Worm (Caenorhabditis elegans) whole organism, mixed stage, embryonic: ENCODE data around the gene sqd-1.
"Not testable (repeated sequence)": the region's sequence is repeated elsewhere in the genome, so short reads cannot be mapped to it uniquely, and the experiment has no call there.

Experiments
- M03D4.4 ChIP-seq: sonication (generic microtip); optimal IDR thresholded peaks from 2 replicates; lab custom pipeline; 2017; ENCODE audit warnings: mild to moderate bottlenecking, missing genetic modification characterization, missing compliant biosample characterization
- bed-3 ChIP-seq: fragments of 200-800 bp; sonication (Bioruptor generic); optimal IDR thresholded peaks from 3 replicates; lab custom pipeline; 2018; ENCODE audit warnings: mild to moderate bottlenecking, missing genetic modification characterization, moderate library complexity, missing compliant biosample characterization
- blmp-1 ChIP-seq: fragments of 150-350 bp; optimal IDR thresholded peaks from 2 replicates; lab custom pipeline; 2014; ENCODE audit warnings: missing biosample characterization, missing genetic modification characterization
- ceh-39 ChIP-seq: fragments of 150-350 bp; optimal IDR thresholded peaks from 2 replicates; lab custom pipeline; 2014; ENCODE audit warnings: missing biosample characterization, missing genetic modification characterization
- ceh-43 ChIP-seq: fragments of 200-800 bp; sonication (Bioruptor generic); optimal IDR thresholded peaks from 2 replicates; lab custom pipeline; 2018; ENCODE audit warnings: mild to moderate bottlenecking, missing genetic modification characterization, moderate library complexity, missing compliant biosample characterization
- ceh-83 ChIP-seq: fragments of 200-800 bp; sonication (Bioruptor generic); optimal IDR thresholded peaks from 2 replicates; lab custom pipeline; 2018; ENCODE audit warnings: mild to moderate bottlenecking, missing genetic modification characterization, missing compliant biosample characterization
- ces-1 ChIP-seq: fragments of 150-350 bp; optimal IDR thresholded peaks from 2 replicates; lab custom pipeline; 2014; ENCODE audit warnings: missing biosample characterization, missing genetic modification reagents, missing genetic modification characterization
- drap-1 ChIP-seq: fragments of 200-800 bp; sonication (Bioruptor generic); optimal IDR thresholded peaks from 3 replicates; lab custom pipeline; 2018; ENCODE audit warnings: mild to moderate bottlenecking, missing genetic modification characterization, missing compliant biosample characterization
- flh-1 ChIP-seq: fragments of 200-800 bp; sonication (Bioruptor generic); optimal IDR thresholded peaks from 2 replicates; lab custom pipeline; 2018; ENCODE audit warnings: mild to moderate bottlenecking, missing genetic modification characterization, moderate library complexity, missing compliant biosample characterization
- hlh-1 ChIP-seq: fragments of 150-350 bp; optimal IDR thresholded peaks from 2 replicates; lab custom pipeline; 2014; ENCODE audit warnings: missing biosample characterization, missing genetic modification reagents, missing genetic modification characterization
- lin-13 ChIP-seq: fragments of 150-350 bp; optimal IDR thresholded peaks from 2 replicates; lab custom pipeline; 2014; ENCODE audit warnings: missing biosample characterization, missing genetic modification characterization
- lin-32 ChIP-seq: fragments of 200-800 bp; sonication (Bioruptor generic); optimal IDR thresholded peaks from 2 replicates; lab custom pipeline; 2018; ENCODE audit warnings: mild to moderate bottlenecking, missing genetic modification characterization, missing compliant biosample characterization
- lsy-2 ChIP-seq: fragments of 150-350 bp; optimal IDR thresholded peaks from 2 replicates; lab custom pipeline; 2014; ENCODE audit warnings: missing biosample characterization, missing genetic modification characterization
- mab-5 ChIP-seq: fragments of 150-350 bp; optimal IDR thresholded peaks from 2 replicates; lab custom pipeline; 2014; ENCODE audit warnings: missing biosample characterization, missing genetic modification characterization
- mep-1 ChIP-seq: fragments of 150-350 bp; optimal IDR thresholded peaks from 2 replicates; lab custom pipeline; 2017; ENCODE audit warnings: missing biosample characterization, missing genetic modification reagents, missing genetic modification characterization, inconsistent platforms
- mls-2 ChIP-seq: sonication (generic microtip); optimal IDR thresholded peaks from 2 replicates; lab custom pipeline; 2016; ENCODE audit warnings: mild to moderate bottlenecking, missing genetic modification characterization, moderate library complexity, missing compliant biosample characterization
- nhr-12 ChIP-seq: fragments of 150-350 bp; optimal IDR thresholded peaks from 2 replicates; lab custom pipeline; 2014; ENCODE audit warnings: missing biosample characterization, missing genetic modification characterization
- nhr-2 ChIP-seq: fragments of 150-350 bp; optimal IDR thresholded peaks from 2 replicates; lab custom pipeline; 2014; ENCODE audit warnings: missing biosample characterization, missing genetic modification characterization
- nhr-237 ChIP-seq: fragments of 150-350 bp; optimal IDR thresholded peaks from 2 replicates; lab custom pipeline; 2014; ENCODE audit warnings: missing biosample characterization, missing genetic modification characterization
- pha-4 ChIP-seq: fragments of 150-350 bp; optimal IDR thresholded peaks from 2 replicates; lab custom pipeline; 2018; ENCODE audit warnings: missing biosample characterization, missing genetic modification reagents, missing genetic modification characterization
- sem-2 ChIP-seq: fragments of 200-800 bp; sonication (Bioruptor generic); optimal IDR thresholded peaks from 2 replicates; lab custom pipeline; 2018; ENCODE audit warnings: mild to moderate bottlenecking, missing genetic modification characterization, missing compliant biosample characterization
- sptf-1 ChIP-seq: sonication (generic microtip); optimal IDR thresholded peaks from 2 replicates; lab custom pipeline; 2017; ENCODE audit warnings: mild to moderate bottlenecking, missing genetic modification characterization, moderate library complexity, missing compliant biosample characterization
- tbx-8 ChIP-seq: fragments of 200-800 bp; sonication (Bioruptor generic); optimal IDR thresholded peaks from 2 replicates; lab custom pipeline; 2018; ENCODE audit warnings: mild to moderate bottlenecking, missing genetic modification characterization, moderate library complexity, missing compliant biosample characterization
- unc-120 ChIP-seq: sonication (generic microtip); optimal IDR thresholded peaks from 2 replicates; lab custom pipeline; 2017; ENCODE audit warnings: missing genetic modification characterization, missing compliant biosample characterization; ENCODE audit not compliant: poor library complexity, severe bottlenecking
- unc-39 ChIP-seq: fragments of 150-350 bp; optimal IDR thresholded peaks from 2 replicates; lab custom pipeline; 2014; ENCODE audit warnings: missing biosample characterization, missing genetic modification characterization
- unc-62 ChIP-seq: fragments of 150-350 bp; optimal IDR thresholded peaks from 2 replicates; lab custom pipeline; 2014; ENCODE audit warnings: missing biosample characterization, missing genetic modification reagents, missing genetic modification characterization
- zip-8 ChIP-seq: fragments of 150-350 bp; optimal IDR thresholded peaks from 2 replicates; lab custom pipeline; 2014; ENCODE audit warnings: missing biosample characterization, missing genetic modification characterization
- ztf-11 ChIP-seq: fragments of 150-350 bp; optimal IDR thresholded peaks from 2 replicates; lab custom pipeline; 2014; ENCODE audit warnings: missing biosample characterization, missing genetic modification characterization

Gene sqd-1

ce11 chrIV:6299523-6299922 is 24.5 kb upstream of the sqd-1 start:
- no peak for TF ChIP-seq lin-13 (tag; lab: Kevin White, UChicago)
- no peak for TF ChIP-seq ceh-43 (GFP tag; lab: Kevin White, UChicago)
- TF ChIP-seq sem-2 (GFP tag; lab: Kevin White, UChicago), result no peak
- TF ChIP-seq unc-62, result no peak
- TF ChIP-seq pha-4, result no peak
- no peak for TF ChIP-seq hlh-1

ce11 chrIV:6301764-6302163 is 22.2 kb upstream of the sqd-1 start, which contains the start of gene srv-26:
srv-26 (minus strand) TSS chrIV:6301864.
- no peak for TF ChIP-seq ztf-11 (tag; lab: Kevin White, UChicago)
- no peak for TF ChIP-seq mab-5 (tag; lab: Kevin White, UChicago)
- TF ChIP-seq ceh-83 (GFP tag; lab: Kevin White, UChicago), result no peak

DNA sequence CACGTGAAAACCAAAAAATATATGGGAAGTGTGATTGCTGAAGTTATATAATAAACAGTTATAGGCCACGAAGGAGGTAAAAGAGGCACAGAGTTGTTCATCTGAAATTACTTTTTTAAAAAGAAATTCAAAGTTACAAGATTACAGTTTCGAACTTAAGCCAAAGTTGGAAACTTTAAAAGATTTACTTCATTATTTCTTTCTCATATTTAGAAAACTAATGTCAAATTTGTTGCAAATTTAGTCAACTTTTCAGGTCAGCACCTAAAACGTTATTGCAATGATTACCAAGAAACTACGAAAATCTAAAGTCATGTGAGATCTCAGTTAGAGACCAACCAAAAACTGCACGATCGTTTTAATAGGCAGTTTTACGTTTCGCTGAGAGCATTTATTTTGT is 20.3 kb upstream of the sqd-1 start, which contains the start of gene srv-25:
Gene srv-25, minus strand, starts transcription at position 101 of the 400 bp plus-strand sequence.
- no peak for TF ChIP-seq unc-120
- no peak for TF ChIP-seq sem-2 (GFP tag; lab: Kevin White, UChicago)
- TF ChIP-seq ces-1 (GFP tag; lab: Kevin White, UChicago), result no peak
- no peak for TF ChIP-seq mab-5 (tag; lab: Kevin White, UChicago)
- no peak for TF ChIP-seq ceh-43 (GFP tag; lab: Kevin White, UChicago)
- TF ChIP-seq flh-1, result no peak
- no peak for TF ChIP-seq M03D4.4 (tag; lab: Kevin White, UChicago)

ce11 chrIV:6307439-6307838 is 16.5 kb upstream of the sqd-1 start, which contains the start of gene csp-2:
csp-2 (plus strand) TSS chrIV:6307739.
- no peak for TF ChIP-seq lin-32 (GFP tag; lab: Kevin White, UChicago)
- no peak for TF ChIP-seq sem-2 (GFP tag; lab: Kevin White, UChicago)
- TF ChIP-seq unc-120, result no peak
- TF ChIP-seq tbx-8 (GFP tag; lab: Kevin White, UChicago), result no peak
- no peak for TF ChIP-seq mls-2
- TF ChIP-seq nhr-237 (tag; lab: Kevin White, UChicago), result no peak

DNA sequence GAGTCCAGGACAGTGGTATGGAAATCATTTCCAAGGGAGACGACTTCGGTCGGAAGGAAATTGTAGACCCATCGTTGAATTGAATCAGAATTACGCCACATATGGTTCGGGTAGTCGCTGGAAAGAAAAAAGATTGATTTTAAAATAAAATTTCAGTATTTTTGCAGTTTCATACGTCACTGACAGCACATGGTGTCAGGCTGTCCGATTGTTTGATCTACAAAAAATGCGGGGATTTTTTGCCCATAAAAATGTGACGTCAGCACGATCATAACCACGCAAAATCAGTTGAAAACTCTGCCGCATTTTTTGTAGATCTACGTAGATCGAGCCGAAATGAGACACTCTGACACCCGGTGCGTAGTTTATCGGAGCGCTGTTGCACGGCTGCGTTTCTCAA is 6.6 kb upstream of the sqd-1 start, which contains the start of gene Y73B6BL.12:
Gene Y73B6BL.12, minus strand, starts transcription at position 101 of the 400 bp plus-strand sequence.
- not testable (repeated sequence) for TF ChIP-seq flh-1; nhr-12 (tag; lab: Kevin White, UChicago); ceh-83 (GFP tag; lab: Kevin White, UChicago)

DNA sequence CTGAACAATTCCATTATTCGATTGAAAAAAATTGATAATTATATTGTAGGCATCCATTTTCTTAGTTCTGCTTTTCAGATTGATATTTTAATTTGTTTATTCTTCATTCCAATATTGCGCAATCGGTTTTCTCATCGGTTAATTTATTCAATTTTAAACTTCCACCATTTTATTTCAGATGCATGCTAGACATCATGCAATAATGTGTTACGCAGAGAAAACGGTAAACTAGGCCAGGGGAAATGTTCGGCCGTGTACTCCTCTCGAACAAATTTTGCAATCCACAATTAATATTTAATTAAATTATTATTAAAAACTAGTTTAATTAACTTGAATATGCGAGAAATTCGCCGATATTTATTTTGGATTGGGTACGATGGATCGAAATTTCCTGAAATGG is 2.3 kb upstream of the sqd-1 start, which contains the start of gene Y73B6BL.29:
Gene Y73B6BL.29, plus strand, starts transcription at position 263 of the 400 bp plus-strand sequence.
- no peak for TF ChIP-seq mab-5 (tag; lab: Kevin White, UChicago)
- no peak for TF ChIP-seq mls-2
- no peak for TF ChIP-seq ceh-83 (GFP tag; lab: Kevin White, UChicago)
- peak; percentile 68 for TF ChIP-seq sptf-1
- no peak for TF ChIP-seq bed-3 (GFP tag; lab: Kevin White, UChicago)
- peak; percentile 54 for TF ChIP-seq pha-4
- peak; percentile 52 for TF ChIP-seq ceh-43 (GFP tag; lab: Kevin White, UChicago)
- peak; percentile 56 for TF ChIP-seq nhr-2
- TF ChIP-seq nhr-12 (tag; lab: Kevin White, UChicago), result no peak
- TF ChIP-seq hlh-1, result no peak
- no peak for TF ChIP-seq unc-62
- TF ChIP-seq mep-1 (tag; lab: Kevin White, UChicago), result peak; percentile 67
- TF ChIP-seq ztf-11 (tag; lab: Kevin White, UChicago), result no peak
- peak; percentile 50 for TF ChIP-seq nhr-237 (tag; lab: Kevin White, UChicago)
- TF ChIP-seq lin-32 (GFP tag; lab: Kevin White, UChicago), result no peak
- peak; percentile 93 for TF ChIP-seq zip-8
- no peak for TF ChIP-seq blmp-1 (tag; lab: Kevin White, UChicago)
- peak; percentile 98 for TF ChIP-seq ces-1 (GFP tag; lab: Kevin White, UChicago)
- TF ChIP-seq ceh-39 (tag; lab: Kevin White, UChicago), result peak; percentile 59
- no peak for TF ChIP-seq tbx-8 (GFP tag; lab: Kevin White, UChicago)
- TF ChIP-seq unc-120, result no peak
- TF ChIP-seq unc-39, result no peak
- peak; percentile 12 for TF ChIP-seq drap-1
- TF ChIP-seq lin-13 (tag; lab: Kevin White, UChicago), result no peak
- TF ChIP-seq lsy-2, result peak; percentile 77
